Worm (Caenorhabditis elegans) whole organism, young adult: ENCODE data around the gene bud-13.

Experiments used
- B0336.3 ChIP-seq: fragments of 200-800 bp; sonication (Bioruptor generic); IDR thresholded peaks from 2 replicates; pipeline ENCODE4 v1.3.6; 2022; ENCODE audit warnings: missing genetic modification characterization, missing compliant biosample characterization
- F22D6.2 ChIP-seq: sonication (generic microtip); optimal IDR thresholded peaks from 2 replicates; lab custom pipeline; 2016; ENCODE audit warnings: mild to moderate bottlenecking, missing genetic modification characterization, missing compliant biosample characterization
- F33H1.4 ChIP-seq: fragments of 200-800 bp; sonication (Bioruptor generic); IDR thresholded peaks from 2 replicates; pipeline ENCODE4 v1.3.6; 2022; ENCODE audit warnings: missing genetic modification reagents, missing genetic modification characterization, missing compliant biosample characterization
- F55B11.4 ChIP-seq: sonication (generic microtip); optimal IDR thresholded peaks from 2 replicates; lab custom pipeline; 2016; ENCODE audit warnings: missing compliant biosample characterization, missing genetic modification characterization, borderline replicate concordance; ENCODE audit not compliant: insufficient read depth
- F57A8.1 ChIP-seq: fragments of 200-800 bp; sonication (Bioruptor generic); optimal IDR thresholded peaks from 2 replicates; lab custom pipeline; 2018; ENCODE audit warnings: mild to moderate bottlenecking, missing genetic modification characterization, moderate library complexity, missing compliant biosample characterization
- K12H6.12 ChIP-seq: fragments of 200-800 bp; sonication (Bioruptor generic); optimal IDR thresholded peaks from 2 replicates; lab custom pipeline; 2018; ENCODE audit warnings: mild to moderate bottlenecking, missing genetic modification characterization, missing compliant biosample characterization
- Y53G8AR.9 ChIP-seq: fragments of 200-800 bp; sonication (Bioruptor generic); conservative IDR thresholded peaks from 2 replicates; pipeline ENCODE4 v1.3.6; 2022; ENCODE audit warnings: missing genetic modification reagents, missing genetic modification characterization, missing compliant biosample characterization
- Y79H2A.3 ChIP-seq: fragments of 200-800 bp; sonication (Bioruptor generic); conservative IDR thresholded peaks from 2 replicates; pipeline ENCODE4 v1.3.6; 2022; ENCODE audit warnings: missing genetic modification reagents, missing genetic modification characterization, missing compliant biosample characterization
- Y95B8A.8 ChIP-seq: fragments of 200-800 bp; sonication (Bioruptor generic); IDR thresholded peaks from 2 replicates; pipeline ENCODE4 v1.3.6; 2022; ENCODE audit warnings: missing genetic modification reagents, missing genetic modification characterization, missing compliant biosample characterization
- ZK185.1 ChIP-seq: sonication (generic microtip); optimal IDR thresholded peaks from 2 replicates; lab custom pipeline; 2016; ENCODE audit warnings: mild to moderate bottlenecking, missing genetic modification characterization, missing compliant biosample characterization; ENCODE audit not compliant: poor library complexity, severe bottlenecking
- akir-1 ChIP-seq: fragments of 200-800 bp; sonication (Bioruptor generic); optimal IDR thresholded peaks from 2 replicates; lab custom pipeline; 2018; ENCODE audit warnings: mild to moderate bottlenecking, missing genetic modification characterization, moderate library complexity, missing compliant biosample characterization
- ama-1 ChIP-seq, 3 experiments: fragments of 150-350 bp in 1 of 3; sonication (generic microtip) in 2 of 3; optimal IDR thresholded peaks; 2 replicates each; lab custom pipeline; 2014 to 2018; ENCODE audit warnings: missing biosample characterization in 2 of 3, missing genetic modification characterization in 2 of 3, missing genetic modification reagents in 2 of 3
- aptf-2 ChIP-seq: fragments of 200-800 bp; sonication (Bioruptor generic); conservative IDR thresholded peaks from 2 replicates; pipeline ENCODE4 v1.3.6; 2022; ENCODE audit warnings: missing genetic modification reagents, missing genetic modification characterization, missing compliant biosample characterization
- attf-6 ChIP-seq: fragments of 200-800 bp; sonication (Bioruptor generic); IDR thresholded peaks from 2 replicates; pipeline ENCODE4 v1.3.6; 2022; ENCODE audit warnings: missing genetic modification reagents, missing genetic modification characterization, missing compliant biosample characterization
- ccch-3 ChIP-seq: fragments of 200-800 bp; sonication (Bioruptor generic); optimal IDR thresholded peaks from 2 replicates; lab custom pipeline; 2018; ENCODE audit warnings: mild to moderate bottlenecking, missing genetic modification characterization, missing compliant biosample characterization
- cebp-1 ChIP-seq, 2 experiments: fragments of 200-800 bp in 1 of 2; sonication (Bioruptor generic) in 1 of 2; sonication (generic microtip) in 1 of 2; IDR thresholded peaks in 1 of 2; optimal IDR thresholded peaks in 1 of 2; 2 replicates each; pipeline versions ENCODE4 v1.3.6 to Lab custom; 2017 to 2022; ENCODE audit warnings: missing compliant biosample characterization in 2 of 2, missing genetic modification characterization in 2 of 2, mild to moderate bottlenecking in 1 of 2, missing genetic modification reagents in 1 of 2, moderate library complexity in 1 of 2
- ceh-79 ChIP-seq: sonication (generic microtip); optimal IDR thresholded peaks from 2 replicates; lab custom pipeline; 2017; ENCODE audit warnings: mild to moderate bottlenecking, missing genetic modification characterization, missing compliant biosample characterization
- ceh-91 ChIP-seq: fragments of 200-800 bp; sonication (Bioruptor generic); IDR thresholded peaks from 2 replicates; pipeline ENCODE4 v1.3.6; 2022; ENCODE audit warnings: missing genetic modification reagents, missing genetic modification characterization, missing compliant biosample characterization
- chd-7 ChIP-seq: sonication (generic microtip); optimal IDR thresholded peaks from 2 replicates; lab custom pipeline; 2016; ENCODE audit warnings: mild to moderate bottlenecking, missing genetic modification characterization, moderate library complexity, missing compliant biosample characterization
- die-1 ChIP-seq: sonication (generic microtip); optimal IDR thresholded peaks from 2 replicates; lab custom pipeline; 2016; ENCODE audit warnings: missing genotype, mild to moderate bottlenecking, missing genetic modification characterization, missing compliant biosample characterization
- dpff-1 ChIP-seq: sonication (generic microtip); optimal IDR thresholded peaks from 2 replicates; lab custom pipeline; 2017; ENCODE audit warnings: mild to moderate bottlenecking, missing genetic modification characterization, missing compliant biosample characterization
- efl-1 ChIP-seq: fragments of 150-350 bp; optimal IDR thresholded peaks from 2 replicates; lab custom pipeline; 2014; ENCODE audit warnings: missing biosample characterization, missing genetic modification reagents, missing genetic modification characterization
- egl-18 ChIP-seq: fragments of 200-800 bp; sonication (Bioruptor generic); IDR thresholded peaks from 2 replicates; pipeline ENCODE4 v1.3.6; 2022; ENCODE audit warnings: missing genetic modification reagents, missing genetic modification characterization, missing compliant biosample characterization
- egrh-3 ChIP-seq: fragments of 200-800 bp; sonication (Bioruptor generic); IDR thresholded peaks from 2 replicates; pipeline ENCODE4 v1.3.6; 2022; ENCODE audit warnings: missing genetic modification reagents, missing genetic modification characterization, missing compliant biosample characterization
- ekl-4 ChIP-seq: fragments of 200-800 bp; sonication (Bioruptor generic); IDR thresholded peaks from 2 replicates; pipeline ENCODE4 v1.3.6; 2022; ENCODE audit warnings: missing genetic modification reagents, missing genetic modification characterization, missing compliant biosample characterization
- hsf-1 ChIP-seq: fragments of 200-800 bp; sonication (Bioruptor generic); IDR thresholded peaks from 2 replicates; pipeline ENCODE4 v1.3.6; 2022; ENCODE audit warnings: missing genetic modification reagents, missing genetic modification characterization, missing compliant biosample characterization
- let-526 ChIP-seq: fragments of 200-800 bp; sonication (Bioruptor generic); IDR thresholded peaks from 2 replicates; pipeline ENCODE4 v1.3.6; 2022; ENCODE audit warnings: missing genetic modification reagents, missing genetic modification characterization, missing compliant biosample characterization
- lin-35 ChIP-seq, 3 experiments: fragments of 150-350 bp in 2 of 3; sonication (generic microtip) in 1 of 3; optimal IDR thresholded peaks; 2 replicates each; lab custom pipeline; 2014 to 2018; ENCODE audit warnings: missing biosample characterization in 3 of 3, missing genetic modification characterization in 3 of 3, missing genetic modification reagents in 3 of 3
- lin-40 ChIP-seq: sonication (generic microtip); optimal IDR thresholded peaks from 2 replicates; lab custom pipeline; 2016; ENCODE audit warnings: missing genetic modification characterization, mild to moderate bottlenecking, missing compliant biosample characterization, missing genotype, missing genetic modification reagents
- lir-1 ChIP-seq: fragments of 200-800 bp; sonication (Bioruptor generic); conservative IDR thresholded peaks from 2 replicates; pipeline ENCODE4 v1.3.6; 2022; ENCODE audit warnings: missing genetic modification reagents, missing genetic modification characterization, missing compliant biosample characterization
- mes-4 ChIP-seq: sonication (generic microtip); optimal IDR thresholded peaks from 2 replicates; lab custom pipeline; 2016; ENCODE audit warnings: missing genotype, missing genetic modification characterization, missing compliant biosample characterization
- nfya-2 ChIP-seq: fragments of 200-800 bp; sonication (Bioruptor generic); IDR thresholded peaks from 2 replicates; pipeline ENCODE4 v1.3.6; 2022; ENCODE audit warnings: missing genetic modification reagents, missing genetic modification characterization, missing compliant biosample characterization
- nfyb-1 ChIP-seq: fragments of 200-800 bp; sonication (Bioruptor generic); IDR thresholded peaks from 2 replicates; pipeline ENCODE4 v1.3.6; 2022; ENCODE audit warnings: missing genetic modification reagents, missing genetic modification characterization, missing compliant biosample characterization
- nhr-120 ChIP-seq: fragments of 200-800 bp; sonication (Bioruptor generic); IDR thresholded peaks from 2 replicates; pipeline ENCODE4 v1.3.6; 2022; ENCODE audit warnings: missing genetic modification characterization, missing compliant biosample characterization
- pha-4 ChIP-seq: fragments of 150-350 bp; sonication (generic microtip); optimal IDR thresholded peaks from 2 replicates; lab custom pipeline; 2014; ENCODE audit warnings: missing biosample characterization, missing genetic modification reagents, missing genetic modification characterization
- rcor-1 ChIP-seq: fragments of 200-800 bp; sonication (Bioruptor generic); IDR thresholded peaks from 2 replicates; pipeline ENCODE4 v1.3.6; 2022; ENCODE audit warnings: missing genetic modification reagents, missing genetic modification characterization, missing compliant biosample characterization
- snpc-3.4 ChIP-seq: sonication (generic microtip); optimal IDR thresholded peaks from 2 replicates; lab custom pipeline; 2017; ENCODE audit warnings: missing genetic modification characterization, mild to moderate bottlenecking, missing compliant biosample characterization, antibody characterized with exemption, moderate library complexity, missing genotype, missing genetic modification reagents
- somi-1 ChIP-seq: fragments of 200-800 bp; sonication (Bioruptor generic); optimal IDR thresholded peaks from 2 replicates; lab custom pipeline; 2018; ENCODE audit warnings: mild to moderate bottlenecking, missing genetic modification characterization, missing compliant biosample characterization
- tbx-9 ChIP-seq: sonication (generic microtip); optimal IDR thresholded peaks from 2 replicates; lab custom pipeline; 2016; ENCODE audit warnings: borderline replicate concordance, missing genetic modification characterization, inconsistent platforms, missing compliant biosample characterization
- unc-130 ChIP-seq: sonication (generic microtip); optimal IDR thresholded peaks from 2 replicates; lab custom pipeline; 2016; ENCODE audit warnings: missing genetic modification reagents, missing genetic modification characterization, missing compliant biosample characterization
- zim-3 ChIP-seq: sonication (generic microtip); optimal IDR thresholded peaks from 2 replicates; lab custom pipeline; 2017; ENCODE audit warnings: mild to moderate bottlenecking, missing genetic modification characterization, moderate library complexity, missing compliant biosample characterization

Gene bud-13

DNA sequence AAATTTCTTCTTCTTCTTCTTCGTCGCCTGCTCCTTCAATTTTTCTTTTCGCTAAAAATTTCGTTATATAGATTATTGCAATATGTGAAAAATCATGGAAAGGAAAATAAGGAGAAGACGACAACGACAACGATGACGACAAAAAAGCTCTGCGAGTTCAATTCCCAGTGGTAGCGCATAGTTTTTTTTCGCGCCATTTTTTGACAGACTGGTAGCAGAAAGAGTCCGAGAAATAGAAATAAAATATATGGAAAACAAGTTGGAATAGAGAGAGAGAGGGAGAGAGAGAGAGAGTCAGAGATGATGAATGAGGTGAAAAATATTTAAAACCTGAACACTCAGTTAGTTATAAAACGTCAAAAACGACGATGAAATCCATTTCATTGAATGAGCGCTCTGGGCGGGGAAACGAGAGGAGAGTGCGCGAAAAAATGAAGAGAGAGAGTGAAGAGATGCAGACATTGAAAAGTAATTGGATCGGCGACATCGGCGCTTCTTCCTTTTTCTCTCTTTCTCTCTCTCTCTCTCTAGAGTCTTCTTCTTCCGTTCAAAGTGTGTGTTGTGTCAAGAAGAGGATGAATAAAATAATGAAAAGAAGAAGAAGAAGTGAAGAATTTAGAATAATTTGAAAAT, 14.4 kb upstream of the bud-13 start, which contains the start of gene pde-2 (continued):
- no peak for TF ChIP-seq ceh-91 (GFP tag; lab: Robert Waterston, UW)
- no peak for TF ChIP-seq egl-18 (GFP tag; lab: Robert Waterston, UW)
- TF ChIP-seq aptf-2 = no peak
- no peak for TF ChIP-seq pha-4
- no peak for TF ChIP-seq attf-6
- TF ChIP-seq lin-35 (GFP tag; optimal IDR thresholded peaks at IDR 0.05; lab: Kevin White, UChicago) = no peak
- TF ChIP-seq die-1 (tag; lab: Kevin White, UChicago) = no peak
- no peak for TF ChIP-seq ekl-4
- no peak for TF ChIP-seq somi-1 (GFP tag; lab: Kevin White, UChicago)
- no peak for TF ChIP-seq cebp-1 (GFP tag; IDR thresholded peaks at IDR 0.05; lab: Robert Waterston, UW)
- TF ChIP-seq cebp-1 (tag; optimal IDR thresholded peaks at IDR 0.05; lab: Kevin White, UChicago) = peak; percentile 24
- TF ChIP-seq efl-1 (GFP tag; lab: Kevin White, UChicago) = no peak
- no peak for TF ChIP-seq egrh-3 (GFP tag; lab: Robert Waterston, UW)
- TF ChIP-seq nhr-120 = no peak
- no peak for TF ChIP-seq Y53G8AR.9
- TF ChIP-seq chd-7 (tag; lab: Kevin White, UChicago) = peak; percentile 40
- TF ChIP-seq B0336.3 (GFP tag; lab: Robert Waterston, UW) = no peak
- TF ChIP-seq tbx-9 = no peak

DNA sequence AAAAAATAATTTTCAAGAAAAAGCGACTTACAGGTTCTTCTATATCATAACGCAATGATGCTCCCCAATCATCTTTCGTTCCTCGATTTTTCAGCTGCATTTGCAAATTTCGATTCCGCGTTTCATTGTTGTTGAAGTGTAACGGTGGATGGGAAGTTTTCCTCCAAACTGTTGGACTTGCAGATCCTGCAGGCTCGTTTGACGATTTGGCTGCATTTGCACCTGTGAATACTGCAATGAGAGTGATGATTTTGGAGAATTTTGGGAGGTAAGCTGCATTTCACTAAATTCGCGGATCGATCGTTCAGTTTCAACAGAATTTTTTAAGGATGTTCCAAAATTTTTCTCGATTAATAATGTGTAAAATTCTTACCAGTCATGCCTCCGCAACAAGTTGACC, 13.4 kb upstream of the bud-13 start:
- no peak for TF ChIP-seq F22D6.2
- TF ChIP-seq F55B11.4 (tag; lab: Kevin White, UChicago) = no peak
- no peak for TF ChIP-seq F33H1.4 (GFP tag; lab: Robert Waterston, UW)
- TF ChIP-seq ama-1 (optimal IDR thresholded peaks at IDR 0.05; lab: Kevin White, UChicago) = no peak
- TF ChIP-seq ama-1 (GFP tag; optimal IDR thresholded peaks at IDR 0.05; lab: Kevin White, UChicago) = no peak
- TF ChIP-seq ccch-3 (GFP tag; lab: Kevin White, UChicago) = no peak
- no peak for TF ChIP-seq dpff-1 (tag; lab: Kevin White, UChicago)
- no peak for TF ChIP-seq hsf-1 (GFP tag; lab: Robert Waterston, UW)

- TF ChIP-seq ekl-4 (peak; percentile 53; the same call in 1 of the 2 replicates), Y95B8A.8 (GFP tag; lab: Robert Waterston, UW) (0 out of 2 replicates have a peak, but pooled peaks have one; percentile 22), lin-40 (tag; lab: Kevin White, UChicago) (peak; percentile 9), akir-1 (GFP tag; lab: Kevin White, UChicago) (no peak), ceh-79 (tag; lab: Kevin White, UChicago) (no peak), F57A8.1 (GFP tag; lab: Kevin White, UChicago) (no peak), ZK185.1 (tag; lab: Kevin White, UChicago) (peak; percentile 9), mes-4 (tag; lab: Kevin White, UChicago) (no peak), cebp-1 (GFP tag; IDR thresholded peaks at IDR 0.05; lab: Robert Waterston, UW) (peak; percentile 33; the same call in 1 of the 2 replicates), cebp-1 (tag; optimal IDR thresholded peaks at IDR 0.05; lab: Kevin White, UChicago) (peak; percentile 71), nfya-2 (GFP tag; lab: Robert Waterston, UW) (no peak), zim-3 (tag; lab: Kevin White, UChicago) (peak; percentile 29), let-526 (GFP tag; lab: Robert Waterston, UW) (no peak), Y53G8AR.9 (0 out of 2 replicates have a peak, but pooled peaks have one; percentile 21), unc-130 (no peak), hsf-1 (GFP tag; lab: Robert Waterston, UW) (0 out of 2 replicates have a peak, but pooled peaks have one; percentile 31), rcor-1 (GFP tag; lab: Robert Waterston, UW) (0 out of 2 replicates have a peak, but pooled peaks have one; percentile 7), chd-7 (tag; lab: Kevin White, UChicago) (peak; percentile 52), ceh-91 (GFP tag; lab: Robert Waterston, UW) (no peak), K12H6.12 (tag; lab: Kevin White, UChicago) (peak; percentile 20), lin-35 (GFP tag; optimal IDR thresholded peaks at IDR 0.05; lab: Kevin White, UChicago) (peak in 1 of 3 experiments; percentile 31), ccch-3 (GFP tag; lab: Kevin White, UChicago) (no peak), lir-1 (GFP tag; lab: Robert Waterston, UW) (no peak), nfyb-1 (GFP tag; lab: Robert Waterston, UW) (peak; percentile 34; the same call in 1 of the 2 replicates), Y79H2A.3 (GFP tag; lab: Robert Waterston, UW) (no peak), snpc-3.4 (tag; lab: Kevin White, UChicago) (no peak)
- TF ChIP-seq, all 124 proteins: peak for 13
Observed at ce11 chrIII:8978512-8979352, 11.2 kb upstream of the bud-13 start.
